Worm (Caenorhabditis elegans) whole organism, L4 larva: ENCODE results near the gene ZK757.2.

Experiments
- F37D6.2 ChIP-seq: sonication (generic microtip); optimal IDR thresholded peaks from 2 replicates; lab custom pipeline; 2016; ENCODE audit warnings: mild to moderate bottlenecking, missing genetic modification characterization, missing compliant biosample characterization
- ama-1 ChIP-seq: fragments of 150-350 bp; optimal IDR thresholded peaks from 2 replicates; lab custom pipeline; 2014; ENCODE audit warnings: inconsistent platforms, mixed read lengths
- ces-1 ChIP-seq: fragments of 150-350 bp; sonication (generic microtip); optimal IDR thresholded peaks from 4 replicates; lab custom pipeline; 2014; ENCODE audit warnings: missing biosample characterization, missing genetic modification reagents, missing genetic modification characterization
- lin-1 ChIP-seq: fragments of 200-800 bp; sonication (Bioruptor generic); IDR thresholded peaks from 2 replicates; pipeline ENCODE4 v1.3.6; 2022; ENCODE audit warnings: missing genetic modification reagents, missing genetic modification characterization, missing compliant biosample characterization
- lin-39 ChIP-seq: fragments of 150-350 bp; optimal IDR thresholded peaks from 2 replicates; lab custom pipeline; 2014; ENCODE audit warnings: missing biosample characterization, missing genetic modification reagents, missing genetic modification characterization
- nhr-76 ChIP-seq: fragments of 150-350 bp; optimal IDR thresholded peaks from 2 replicates; lab custom pipeline; 2014; ENCODE audit warnings: missing biosample characterization, missing genetic modification characterization
- pha-4 ChIP-seq, 2 experiments: fragments of 150-350 bp in 1 of 2; fragments of 200-800 bp in 1 of 2; sonication (Bioruptor generic) in 1 of 2; IDR thresholded peaks in 1 of 2; optimal IDR thresholded peaks in 1 of 2; 2 replicates each; pipeline versions ENCODE4 v1.3.6 to Lab custom; 2014 to 2022; ENCODE audit warnings: missing genetic modification characterization in 2 of 2, missing genetic modification reagents in 2 of 2, missing biosample characterization in 1 of 2, missing compliant biosample characterization in 1 of 2
- pqm-1 ChIP-seq: sonication (generic microtip); optimal IDR thresholded peaks from 2 replicates; lab custom pipeline; 2017; ENCODE audit warnings: missing biosample characterization, missing genetic modification characterization
- tag-97 ChIP-seq: fragments of 200-800 bp; sonication (Bioruptor generic); IDR thresholded peaks from 2 replicates; pipeline ENCODE4 v1.3.6; 2022; ENCODE audit warnings: missing genetic modification characterization, missing compliant biosample characterization
- unc-130 ChIP-seq: sonication (generic microtip); optimal IDR thresholded peaks from 2 replicates; lab custom pipeline; 2016; ENCODE audit warnings: missing genetic modification reagents, missing genetic modification characterization, missing compliant biosample characterization
- unc-62 ChIP-seq, 3 experiments: fragments of 150-350 bp in 1 of 3; sonication (generic microtip); optimal IDR thresholded peaks in 2 of 3; peaks in 1 of 3; 1 replicate in 1 of 3; 2 replicates in 2 of 3; lab custom pipeline; 2014 to 2017; ENCODE audit warnings: missing biosample characterization in 3 of 3, missing genetic modification characterization in 3 of 3, missing genetic modification reagents in 3 of 3, missing genotype in 1 of 3

ce11 chrIII:9920764-9921163 is 42.0 kb upstream of the ZK757.2 start, which contains the start of gene F40F12.3:
- no peak for TF ChIP-seq pha-4 (GFP tag; IDR thresholded peaks at IDR 0.05; lab: Robert Waterston, UW)
- no peak for TF ChIP-seq pha-4 (tag; optimal IDR thresholded peaks at IDR 0.05; lab: Kevin White, UChicago)
- TF ChIP-seq pqm-1, result no peak
- TF ChIP-seq ama-1 (lab: Kevin White, UChicago), result no peak
- no peak for TF ChIP-seq nhr-76 (tag; lab: Kevin White, UChicago)
- no peak for TF ChIP-seq unc-62 (GFP tag; optimal IDR thresholded peaks at IDR 0.05 in 1 of 2; lab: Kevin White, UChicago)
- no peak for TF ChIP-seq unc-62 (tag; optimal IDR thresholded peaks at IDR 0.05; lab: Kevin White, UChicago)
- no peak for TF ChIP-seq tag-97 (GFP tag; lab: Robert Waterston, UW)
- TF ChIP-seq ces-1, result no peak
- no peak for TF ChIP-seq F37D6.2 (tag; lab: Kevin White, UChicago)
- TF ChIP-seq lin-39, result no peak
- no peak for TF ChIP-seq lin-1 (GFP tag; lab: Robert Waterston, UW)
- TF ChIP-seq unc-130 (GFP tag; lab: Kevin White, UChicago), result no peak
